Worm (Caenorhabditis elegans): Measurements from ENCODE around the gene C49A9.10.

The C49A9.10 gene

ce11 chrIV:6177383-6177782 is 28.8 kb downstream of the C49A9.10 start:
- TF ChIP-seq unc-42 (tag; optimal IDR thresholded peaks at IDR 0.05) (peak; percentile 88), ceh-14 (tag; optimal IDR thresholded peaks at IDR 0.05) (no peak)

DNA sequence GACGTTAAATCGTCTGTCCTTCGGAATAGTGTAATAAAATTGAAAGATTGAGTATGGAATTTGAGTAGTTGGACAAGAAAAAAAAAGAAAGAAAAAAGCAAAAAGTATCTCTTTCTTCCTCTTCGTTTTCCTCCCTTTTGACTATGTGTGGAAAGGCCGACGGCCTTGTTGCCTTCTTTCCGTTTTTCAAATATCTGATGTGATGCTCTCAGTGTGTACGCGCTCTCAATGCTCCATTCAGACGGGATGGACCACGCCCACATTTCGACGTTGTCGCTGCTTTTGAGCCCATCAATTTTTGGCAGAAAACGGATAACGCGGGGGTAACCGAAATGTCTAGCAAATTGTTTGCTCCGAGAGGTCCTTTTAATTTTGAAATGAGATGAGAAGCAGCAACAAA is 33.2 kb downstream of the C49A9.10 start:
- TF ChIP-seq unc-42 (tag; optimal IDR thresholded peaks at IDR 0.05) = peak; percentile 24
- no peak for TF ChIP-seq ref-2 (tag; optimal IDR thresholded peaks at IDR 0.05)

ce11 chrIV:6165787-6166186 is 40.4 kb downstream of the C49A9.10 start:
- TF ChIP-seq dmd-4 (tag; optimal IDR thresholded peaks at IDR 0.05; ENCODE audit: borderline replicate concordance) (no peak), Y22D7AL.16 (tag; optimal IDR thresholded peaks at IDR 0.05) (no peak), madf-2 (tag; optimal IDR thresholded peaks at IDR 0.05) (no peak), pag-3 (tag; optimal IDR thresholded peaks at IDR 0.05; ENCODE audit: borderline replicate concordance) (no peak), hlh-30 (tag; optimal IDR thresholded peaks at IDR 0.05; ENCODE audit: insufficient read depth) (no peak), pha-2 (tag; optimal IDR thresholded peaks at IDR 0.05) (no peak), zip-5 (tag; optimal IDR thresholded peaks at IDR 0.05) (no peak), fkh-10 (GFP tag; optimal IDR thresholded peaks at IDR 0.05) (no peak), ceh-31 (tag; optimal IDR thresholded peaks at IDR 0.05) (no peak), lin-11 (tag; optimal IDR thresholded peaks at IDR 0.05) (no peak), fkh-6 (tag; optimal IDR thresholded peaks at IDR 0.05) (no peak), elt-4 (tag; optimal IDR thresholded peaks at IDR 0.05) (no peak), hlh-13 (GFP tag; optimal IDR thresholded peaks at IDR 0.05) (no peak), hlh-6 (tag; optimal IDR thresholded peaks at IDR 0.05) (no peak), pqm-1 (tag; optimal IDR thresholded peaks at IDR 0.05) (no peak)

DNA sequence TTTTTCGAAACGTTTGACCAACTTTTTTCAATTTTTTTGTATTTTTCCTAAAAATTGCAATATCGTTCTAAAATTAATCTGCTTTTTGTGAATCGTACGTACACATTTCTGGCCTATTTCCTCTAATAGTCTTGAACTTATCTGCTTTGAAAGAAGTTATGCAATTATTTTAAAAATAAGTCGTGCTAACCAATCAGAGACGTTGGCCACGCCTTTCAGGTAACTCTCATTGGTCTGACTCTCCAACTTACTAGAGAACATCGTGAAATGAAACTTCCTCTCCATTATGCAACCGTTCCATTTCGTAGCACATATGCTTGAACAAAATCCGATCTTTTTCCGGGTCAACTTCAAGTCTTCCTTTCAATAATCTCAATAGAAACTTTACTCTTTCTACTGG is 46.5 kb downstream of the C49A9.10 start:
- peak; percentile 63 for TF ChIP-seq nfya-1 (tag; optimal IDR thresholded peaks at IDR 0.05)
- TF ChIP-seq pax-1 (tag; optimal IDR thresholded peaks at IDR 0.05) = no peak

- TF ChIP-seq lin-11 (tag; optimal IDR thresholded peaks at IDR 0.05) (no peak), eyg-1 (tag; optimal IDR thresholded peaks at IDR 0.05) (no peak), unc-86 (tag; optimal IDR thresholded peaks at IDR 0.05) (no peak)
Observed at ce11 chrIV:6156833-6157232, 49.3 kb downstream of the C49A9.10 start, which contains the start of gene C11D2.4. C11D2.4 (minus strand) TSS chrIV:6156960.
